Worm (Caenorhabditis elegans) whole organism, L1 larva: ENCODE results near the gene nhr-254.

Experiments
- C04F5.9 ChIP-seq: sonication (generic microtip); optimal IDR thresholded peaks from 2 replicates; lab custom pipeline; 2016; ENCODE audit warnings: missing genetic modification characterization, missing compliant biosample characterization
- C34B4.2 ChIP-seq: sonication (generic microtip); optimal IDR thresholded peaks from 2 replicates; lab custom pipeline; 2017; ENCODE audit warnings: mild to moderate bottlenecking, missing genetic modification characterization, missing compliant biosample characterization
- F16B12.6 ChIP-seq: fragments of 150-350 bp; optimal IDR thresholded peaks from 2 replicates; lab custom pipeline; 2014; ENCODE audit warnings: missing biosample characterization, missing genetic modification characterization
- Y116A8C.19 ChIP-seq: sonication (generic microtip); optimal IDR thresholded peaks from 2 replicates; lab custom pipeline; 2016; ENCODE audit warnings: missing compliant biosample characterization, missing genetic modification characterization, borderline replicate concordance
- ceh-82 ChIP-seq, 3 experiments: fragments of 150-350 bp in 1 of 3; sonication (generic microtip) in 2 of 3; optimal IDR thresholded peaks; 2 replicates each; lab custom pipeline; 2014 to 2017; ENCODE audit warnings: missing biosample characterization in 3 of 3, missing genetic modification characterization in 3 of 3
- ceh-88 ChIP-seq: fragments of 200-800 bp; sonication (Bioruptor generic); IDR thresholded peaks from 2 replicates; pipeline ENCODE4 v1.3.6; 2022; ENCODE audit warnings: missing genetic modification characterization, missing compliant biosample characterization
- efl-1 ChIP-seq, 4 experiments: fragments of 150-350 bp; optimal IDR thresholded peaks in 3 of 4; peaks in 1 of 4; 1 replicate in 1 of 4; 2 replicates in 3 of 4; lab custom pipeline; 2014; ENCODE audit warnings: missing biosample characterization in 2 of 4, missing genetic modification characterization in 2 of 4, missing genetic modification reagents in 2 of 4
- egl-27 ChIP-seq, 2 experiments: fragments of 150-350 bp in 1 of 2; sonication (generic microtip); optimal IDR thresholded peaks; 3 replicates each; lab custom pipeline; 2017 to 2018; ENCODE audit warnings: missing biosample characterization in 2 of 2, missing genetic modification characterization in 2 of 2, missing genetic modification reagents in 2 of 2
- elt-3 ChIP-seq, 6 experiments: fragments of 150-350 bp in 1 of 6; sonication (generic microtip); optimal IDR thresholded peaks; 2 replicates each; lab custom pipeline; 2017 to 2018; ENCODE audit warnings: missing biosample characterization in 6 of 6, missing genetic modification characterization in 6 of 6, inconsistent platforms in 1 of 6
- fkh-10 ChIP-seq: sonication (generic microtip); optimal IDR thresholded peaks from 2 replicates; lab custom pipeline; 2017; ENCODE audit warnings: missing biosample characterization, missing genetic modification reagents, missing genetic modification characterization
- fkh-8 ChIP-seq: sonication (generic microtip); optimal IDR thresholded peaks from 2 replicates; lab custom pipeline; 2016; ENCODE audit warnings: mild to moderate bottlenecking, missing genetic modification characterization, missing compliant biosample characterization
- grh-1 ChIP-seq: fragments of 200-800 bp; sonication (Bioruptor generic); IDR thresholded peaks from 2 replicates; pipeline ENCODE4 v1.3.6; 2022; ENCODE audit warnings: missing genetic modification reagents, missing genetic modification characterization, missing compliant biosample characterization
- hlh-4 ChIP-seq: sonication (generic microtip); optimal IDR thresholded peaks from 2 replicates; lab custom pipeline; 2016; ENCODE audit warnings: mild to moderate bottlenecking, missing genetic modification characterization, missing compliant biosample characterization
- hpl-2 ChIP-seq: fragments of 150-350 bp; optimal IDR thresholded peaks from 2 replicates; lab custom pipeline; 2014; ENCODE audit warnings: missing biosample characterization, missing genetic modification reagents, missing genetic modification characterization
- lin-14 ChIP-seq: fragments of 200-800 bp; sonication (Bioruptor generic); optimal IDR thresholded peaks from 2 replicates; lab custom pipeline; 2018; ENCODE audit warnings: mild to moderate bottlenecking, missing genetic modification characterization, moderate library complexity, missing compliant biosample characterization
- lir-3 ChIP-seq: sonication (generic microtip); optimal IDR thresholded peaks from 2 replicates; lab custom pipeline; 2016; ENCODE audit warnings: mild to moderate bottlenecking, missing genetic modification characterization, moderate library complexity, missing compliant biosample characterization; ENCODE audit not compliant: poor library complexity
- mab-9 ChIP-seq: fragments of 200-800 bp; sonication (Bioruptor generic); IDR thresholded peaks from 2 replicates; pipeline ENCODE4 v1.3.6; 2022; ENCODE audit warnings: missing genetic modification reagents, missing genetic modification characterization, missing compliant biosample characterization
- mdl-1 ChIP-seq, 2 experiments: fragments of 150-350 bp; optimal IDR thresholded peaks; 2 replicates each; lab custom pipeline; 2014 to 2017; ENCODE audit warnings: missing biosample characterization in 2 of 2, missing genetic modification characterization in 2 of 2, inconsistent platforms in 1 of 2
- mef-2 ChIP-seq: fragments of 150-350 bp; optimal IDR thresholded peaks from 2 replicates; lab custom pipeline; 2014; ENCODE audit warnings: missing biosample characterization, missing genetic modification characterization
- nhr-237 ChIP-seq: fragments of 150-350 bp; optimal IDR thresholded peaks from 2 replicates; lab custom pipeline; 2014; ENCODE audit warnings: missing biosample characterization, missing genetic modification characterization
- nhr-71 ChIP-seq: sonication (generic microtip); optimal IDR thresholded peaks from 2 replicates; lab custom pipeline; 2016; ENCODE audit warnings: mild to moderate bottlenecking, missing genetic modification characterization, moderate library complexity, missing compliant biosample characterization
- nhr-76 ChIP-seq: sonication (generic microtip); optimal IDR thresholded peaks from 2 replicates; lab custom pipeline; 2017; ENCODE audit warnings: missing biosample characterization, missing genetic modification characterization
- pag-3 ChIP-seq: sonication (generic microtip); optimal IDR thresholded peaks from 2 replicates; lab custom pipeline; 2017; ENCODE audit warnings: missing genetic modification characterization, mild to moderate bottlenecking, missing compliant biosample characterization, antibody characterized with exemption, borderline replicate concordance; ENCODE audit not compliant: insufficient read depth
- pax-3 ChIP-seq: fragments of 200-800 bp; sonication (Bioruptor generic); optimal IDR thresholded peaks from 2 replicates; lab custom pipeline; 2018; ENCODE audit warnings: mild to moderate bottlenecking, missing genetic modification characterization, moderate library complexity, missing compliant biosample characterization
- pqm-1 ChIP-seq: sonication (generic microtip); optimal IDR thresholded peaks from 3 replicates; lab custom pipeline; 2017; ENCODE audit warnings: missing biosample characterization, missing genetic modification characterization
- rnt-1 ChIP-seq: sonication (generic microtip); optimal IDR thresholded peaks from 2 replicates; lab custom pipeline; 2016; ENCODE audit warnings: mild to moderate bottlenecking, missing genetic modification characterization, moderate library complexity, missing compliant biosample characterization
- skn-1 ChIP-seq: fragments of 150-350 bp; optimal IDR thresholded peaks from 2 replicates; lab custom pipeline; 2014; ENCODE audit warnings: missing biosample characterization, missing genetic modification characterization
- sup-37 ChIP-seq: fragments of 200-800 bp; sonication (Bioruptor generic); optimal IDR thresholded peaks from 2 replicates; lab custom pipeline; 2018; ENCODE audit warnings: mild to moderate bottlenecking, missing genetic modification characterization, missing compliant biosample characterization
- tbx-2 ChIP-seq: sonication (generic microtip); optimal IDR thresholded peaks from 2 replicates; lab custom pipeline; 2016; ENCODE audit warnings: missing genetic modification characterization, missing compliant biosample characterization
- unc-130 ChIP-seq: fragments of 150-350 bp; optimal IDR thresholded peaks from 2 replicates; lab custom pipeline; 2017; ENCODE audit warnings: missing biosample characterization, missing genetic modification characterization, inconsistent platforms
- zag-1 ChIP-seq: fragments of 150-350 bp; optimal IDR thresholded peaks from 2 replicates; lab custom pipeline; 2014; ENCODE audit warnings: missing biosample characterization, missing genetic modification characterization
- zip-4 ChIP-seq: fragments of 200-800 bp; sonication (Bioruptor generic); optimal IDR thresholded peaks from 2 replicates; lab custom pipeline; 2018; ENCODE audit warnings: mild to moderate bottlenecking, missing genetic modification characterization, moderate library complexity, missing compliant biosample characterization

Gene nhr-254

ce11 chrV:439183-439749, 46.8 kb downstream of the nhr-254 start:
- TF ChIP-seq lin-14 (GFP tag; lab: Kevin White, UChicago) (no peak), efl-1 (optimal IDR thresholded peaks at IDR 0.05; lab: Kevin White, UChicago) (no peak), efl-1 (GFP tag; optimal IDR thresholded peaks at IDR 0.05 in 1 of 2; lab: Kevin White, UChicago) (peak in 1 of 2 experiments; percentile 21)
- TF ChIP-seq, all 84 proteins: peak for 1

- no peak for TF ChIP-seq C34B4.2
- no peak for TF ChIP-seq fkh-8 (tag; lab: Kevin White, UChicago)
- TF ChIP-seq tbx-2 (tag; lab: Kevin White, UChicago), result no peak
- TF ChIP-seq efl-1 (optimal IDR thresholded peaks at IDR 0.05; lab: Kevin White, UChicago), result no peak
- TF ChIP-seq efl-1 (GFP tag; optimal IDR thresholded peaks at IDR 0.05 in 1 of 2; lab: Kevin White, UChicago), result no peak
- no peak for TF ChIP-seq pqm-1 (tag; lab: Kevin White, UChicago)
- no peak for TF ChIP-seq zip-4 (GFP tag; lab: Kevin White, UChicago)
- TF ChIP-seq ceh-88, result no peak
- no peak for TF ChIP-seq grh-1 (GFP tag; lab: Robert Waterston, UW)
- no peak for TF ChIP-seq Y116A8C.19 (tag; lab: Kevin White, UChicago)
- no peak for TF ChIP-seq unc-130 (tag; lab: Kevin White, UChicago)
- no peak for TF ChIP-seq mab-9 (GFP tag; lab: Robert Waterston, UW)
- TF ChIP-seq pag-3 (tag; lab: Kevin White, UChicago), result no peak
- TF ChIP-seq ceh-82 (tag; optimal IDR thresholded peaks at IDR 0.05; lab: Kevin White, UChicago), result no peak
- no peak for TF ChIP-seq egl-27 (tag; optimal IDR thresholded peaks at IDR 0.05; lab: Kevin White, UChicago)
- TF ChIP-seq pax-3, result no peak
- TF ChIP-seq hlh-4 (tag; lab: Kevin White, UChicago), result no peak
- no peak for TF ChIP-seq mef-2 (tag; lab: Kevin White, UChicago)
- no peak for TF ChIP-seq lir-3 (tag; lab: Kevin White, UChicago)
- TF ChIP-seq nhr-76 (tag; lab: Kevin White, UChicago), result no peak
- TF ChIP-seq mdl-1 (tag; optimal IDR thresholded peaks at IDR 0.05; lab: Kevin White, UChicago), result no peak
These were observed 48.5 kb downstream of the nhr-254 start, which contains the start of gene B0554.7 for ce11 chrV:440923-441322. B0554.7 (minus strand) TSS chrV:441023.

ce11 chrV:443193-443592, 50.8 kb downstream of the nhr-254 start, which contains the start of gene srh-33:
srh-33 (minus strand) TSS chrV:443293.
- TF ChIP-seq hpl-2 (GFP tag; lab: Kevin White, UChicago) (no peak), elt-3 (tag; optimal IDR thresholded peaks at IDR 0.05; lab: Kevin White, UChicago) (no peak), efl-1 (optimal IDR thresholded peaks at IDR 0.05; lab: Kevin White, UChicago) (no peak), efl-1 (GFP tag; optimal IDR thresholded peaks at IDR 0.05 in 1 of 2; lab: Kevin White, UChicago) (no peak), pag-3 (tag; lab: Kevin White, UChicago) (no peak), C04F5.9 (tag; lab: Kevin White, UChicago) (no peak), rnt-1 (no peak), sup-37 (no peak), skn-1 (tag; lab: Kevin White, UChicago) (no peak), nhr-237 (tag; lab: Kevin White, UChicago) (no peak), C34B4.2 (no peak), pqm-1 (tag; lab: Kevin White, UChicago) (no peak), F16B12.6 (tag; lab: Kevin White, UChicago) (no peak), fkh-10 (GFP tag; lab: Kevin White, UChicago) (no peak), egl-27 (tag; optimal IDR thresholded peaks at IDR 0.05; lab: Kevin White, UChicago) (no peak), zag-1 (tag; lab: Kevin White, UChicago) (no peak), nhr-71 (tag; lab: Kevin White, UChicago) (no peak)
